Fruit fly (Drosophila melanogaster) whole organism, embryonic: ENCODE data around the gene CG8289.

Experiments
- Antp ChIP-seq: fragments of 200-800 bp; sonication (Bioruptor generic); optimal IDR thresholded peaks from 3 replicates; lab custom pipeline; 2016; ENCODE audit warnings: missing biosample characterization, missing genetic modification characterization
- Atf-2 ChIP-seq: fragments of 200-800 bp; sonication (Bioruptor generic); optimal IDR thresholded peaks from 2 replicates; lab custom pipeline; 2016; ENCODE audit warnings: missing biosample characterization, missing genetic modification characterization
- Bdp1 ChIP-seq: fragments of 200-800 bp; sonication (Bioruptor generic); optimal IDR thresholded peaks from 3 replicates; lab custom pipeline; 2016; ENCODE audit warnings: missing biosample characterization, missing genetic modification characterization
- CG10565 ChIP-seq: fragments of 200-800 bp; sonication (Bioruptor generic); optimal IDR thresholded peaks from 3 replicates; lab custom pipeline; 2016; ENCODE audit warnings: missing biosample characterization, mild to moderate bottlenecking, missing genetic modification characterization
- CG11398 ChIP-seq: fragments of 200-800 bp; sonication (Bioruptor generic); optimal IDR thresholded peaks from 2 replicates; lab custom pipeline; 2016; ENCODE audit warnings: missing biosample characterization, missing genetic modification characterization
- CG12104 ChIP-seq: fragments of 200-800 bp; sonication (Bioruptor generic); optimal IDR thresholded peaks from 3 replicates; lab custom pipeline; 2016; ENCODE audit warnings: missing biosample characterization, missing genetic modification characterization
- CG12299 ChIP-seq: fragments of 200-800 bp; sonication (Bioruptor generic); optimal IDR thresholded peaks from 2 replicates; lab custom pipeline; 2018; ENCODE audit warnings: missing biosample characterization, mild to moderate bottlenecking, missing genetic modification characterization
- CG14441 ChIP-seq: fragments of 200-800 bp; sonication (Bioruptor generic); IDR thresholded peaks from 2 replicates; pipeline ENCODE4 v1.3.6; 2022; ENCODE audit warnings: missing biosample characterization, missing genetic modification characterization
- CG14860 ChIP-seq: fragments of 200-800 bp; sonication (Bioruptor generic); IDR thresholded peaks from 3 replicates; pipeline ENCODE4 v1.3.6; 2022; ENCODE audit warnings: missing biosample characterization, missing genetic modification characterization; ENCODE audit not compliant: partially characterized antibody
- CG16779 ChIP-seq: fragments of 200-800 bp; sonication (Bioruptor generic); IDR thresholded peaks from 2 replicates; pipeline ENCODE4 v1.3.6; 2022; ENCODE audit warnings: missing biosample characterization, missing genetic modification characterization
- CG2712 ChIP-seq: fragments of 200-800 bp; optimal IDR thresholded peaks from 3 replicates; lab custom pipeline; 2019; ENCODE audit warnings: missing biosample characterization, mild to moderate bottlenecking, missing genetic modification characterization, moderate library complexity
- CG30431 ChIP-seq: fragments of 200-800 bp; sonication (Bioruptor generic); optimal IDR thresholded peaks from 2 replicates; lab custom pipeline; 2017; ENCODE audit warnings: missing biosample characterization, missing genetic modification characterization
- CG3065 ChIP-seq: fragments of 200-800 bp; sonication (Bioruptor generic); optimal IDR thresholded peaks from 2 replicates; lab custom pipeline; 2016; ENCODE audit warnings: missing biosample characterization, missing genetic modification characterization
- CG34376 ChIP-seq: fragments of 200-800 bp; sonication (Bioruptor generic); optimal IDR thresholded peaks from 2 replicates; lab custom pipeline; 2018; ENCODE audit warnings: missing biosample characterization, mild to moderate bottlenecking, missing genetic modification characterization
- CG3726 ChIP-seq: fragments of 200-800 bp; sonication (Bioruptor generic); IDR thresholded peaks from 3 replicates; pipeline ENCODE4, ENCODE4 v1.3.6; 2022; ENCODE audit warnings: missing biosample characterization, missing genetic modification characterization
- CG3847 ChIP-seq: fragments of 200-800 bp; sonication (Bioruptor generic); IDR thresholded peaks from 2 replicates; pipeline ENCODE4 v1.3.6; 2022; ENCODE audit warnings: missing biosample characterization, missing genetic modification characterization
- CG4707 ChIP-seq: fragments of 200-800 bp; sonication (Bioruptor generic); optimal IDR thresholded peaks from 2 replicates; lab custom pipeline; 2018; ENCODE audit warnings: missing biosample characterization, mild to moderate bottlenecking, missing genetic modification characterization, moderate library complexity
- CG6683 ChIP-seq: fragments of 200-800 bp; sonication (Bioruptor generic); optimal IDR thresholded peaks from 2 replicates; lab custom pipeline; 2017; ENCODE audit warnings: missing biosample characterization, mild to moderate bottlenecking, missing genetic modification characterization, missing genetic modification reagents
- CG6813 ChIP-seq: fragments of 200-800 bp; sonication (Bioruptor generic); optimal IDR thresholded peaks from 2 replicates; lab custom pipeline; 2017; ENCODE audit warnings: missing biosample characterization, missing genetic modification characterization, mild to moderate bottlenecking, moderate library complexity, missing genetic modification reagents
- CG9817 ChIP-seq: fragments of 200-800 bp; sonication (Bioruptor generic); optimal IDR thresholded peaks from 2 replicates; lab custom pipeline; 2018; ENCODE audit warnings: missing biosample characterization, mild to moderate bottlenecking, missing genetic modification characterization, moderate library complexity
- Chrac-16 ChIP-seq: fragments of 200-800 bp; sonication (Bioruptor generic); optimal IDR thresholded peaks from 3 replicates; lab custom pipeline; 2016; ENCODE audit warnings: missing biosample characterization, missing genetic modification characterization
- CrebB ChIP-seq: fragments of 200-800 bp; sonication (Bioruptor generic); optimal IDR thresholded peaks from 3 replicates; lab custom pipeline; 2018; ENCODE audit warnings: missing biosample characterization, mild to moderate bottlenecking, missing genetic modification characterization
- Dfd ChIP-seq, 2 experiments: fragments of >200 bp; optimal IDR thresholded peaks; 2 replicates each; lab custom pipeline; 2017; ENCODE audit warnings: missing biosample characterization in 2 of 2, missing genetic modification characterization in 2 of 2
- Lhr ChIP-seq: fragments of 200-800 bp; sonication (Bioruptor generic); optimal IDR thresholded peaks from 3 replicates; lab custom pipeline; 2017; ENCODE audit warnings: mild to moderate bottlenecking, missing biosample characterization, missing genetic modification reagents, missing genetic modification characterization
- Max ChIP-seq: fragments of 200-800 bp; sonication (Bioruptor generic); optimal IDR thresholded peaks from 2 replicates; lab custom pipeline; 2016; ENCODE audit warnings: missing biosample characterization, mild to moderate bottlenecking, missing genetic modification characterization
- Mes4 ChIP-seq: fragments of 200-800 bp; sonication (Bioruptor generic); optimal IDR thresholded peaks from 2 replicates; lab custom pipeline; 2016; ENCODE audit warnings: missing biosample characterization, missing genetic modification characterization
- Nf-YB ChIP-seq: fragments of 200-800 bp; sonication (Bioruptor generic); optimal IDR thresholded peaks from 3 replicates; lab custom pipeline; 2019; ENCODE audit warnings: missing biosample characterization, mild to moderate bottlenecking, missing genetic modification characterization, moderate library complexity
- Oaz ChIP-seq: fragments of 200-800 bp; sonication (Bioruptor generic); IDR thresholded peaks from 2 replicates; pipeline ENCODE4 v1.3.6; 2022; ENCODE audit warnings: missing biosample characterization, missing genetic modification characterization
- Side ChIP-seq: fragments of 200-800 bp; sonication (Bioruptor generic); optimal IDR thresholded peaks from 2 replicates; lab custom pipeline; 2016; ENCODE audit warnings: missing biosample characterization, missing genetic modification characterization
- Sin3A ChIP-seq: fragments of >200 bp; optimal IDR thresholded peaks from 2 replicates; lab custom pipeline; 2018
- Sox100B ChIP-seq: fragments of 200-800 bp; sonication (Bioruptor generic); optimal IDR thresholded peaks from 3 replicates; lab custom pipeline; 2018; ENCODE audit warnings: missing biosample characterization, mild to moderate bottlenecking, missing genetic modification characterization
- TFAM ChIP-seq: fragments of 200-800 bp; sonication (Bioruptor generic); optimal IDR thresholded peaks from 2 replicates; lab custom pipeline; 2017; ENCODE audit warnings: missing biosample characterization, missing genetic modification characterization, inconsistent platforms
- Taf1 ChIP-seq: fragments of 200-800 bp; sonication (Bioruptor generic); IDR thresholded peaks from 2 replicates; pipeline ENCODE4 v1.3.6; 2022; ENCODE audit warnings: missing biosample characterization, missing genetic modification characterization
- amos ChIP-seq: fragments of 200-800 bp; sonication (Bioruptor generic); IDR thresholded peaks from 2 replicates; pipeline ENCODE4 v1.3.6; 2022; ENCODE audit warnings: missing biosample characterization, missing genetic modification characterization; ENCODE audit not compliant: partially characterized antibody
- az2 ChIP-seq: fragments of 200-800 bp; sonication (Bioruptor generic); optimal IDR thresholded peaks from 3 replicates; lab custom pipeline; 2016; ENCODE audit warnings: missing biosample characterization, missing genetic modification characterization
- dati ChIP-seq: fragments of 200-800 bp; sonication (Bioruptor generic); IDR thresholded peaks from 2 replicates; pipeline ENCODE4 v1.3.6; 2022; ENCODE audit warnings: missing biosample characterization, missing genetic modification characterization
- dysf ChIP-seq: fragments of 200-800 bp; sonication (Bioruptor generic); IDR thresholded peaks from 3 replicates; pipeline ENCODE4 v1.3.6; 2022; ENCODE audit warnings: missing biosample characterization, missing genetic modification characterization
- esg ChIP-seq: fragments of 200-800 bp; sonication (Bioruptor generic); conservative IDR thresholded peaks from 2 replicates; pipeline ENCODE4 v1.3.6; 2022; ENCODE audit warnings: missing biosample characterization, missing genetic modification characterization
- gt ChIP-seq: fragments of 200-800 bp; sonication (Bioruptor generic); IDR thresholded peaks from 2 replicates; pipeline ENCODE4 v1.3.6; 2022; ENCODE audit warnings: missing biosample characterization, missing genetic modification characterization
- jumu ChIP-seq: fragments of 200-800 bp; sonication (Bioruptor generic); optimal IDR thresholded peaks from 3 replicates; lab custom pipeline; 2016; ENCODE audit warnings: missing biosample characterization, missing genetic modification characterization
- ken ChIP-seq: fragments of 200-800 bp; sonication (Bioruptor generic); IDR thresholded peaks from 3 replicates; pipeline ENCODE4 v1.3.6; 2022; ENCODE audit warnings: missing biosample characterization, missing genetic modification characterization
- kni ChIP-seq: fragments of 200-800 bp; sonication (Bioruptor generic); optimal IDR thresholded peaks from 3 replicates; lab custom pipeline; 2017; ENCODE audit warnings: mild to moderate bottlenecking, missing biosample characterization, missing genetic modification reagents, missing genetic modification characterization
- lola ChIP-seq, 3 experiments: fragments of >200 bp in 2 of 3; fragments of 200-800 bp in 1 of 3; sonication (Bioruptor generic) in 1 of 3; optimal IDR thresholded peaks; 2 replicates each; lab custom pipeline; 2017 to 2019; ENCODE audit warnings: missing biosample characterization in 3 of 3, missing genetic modification characterization in 3 of 3, mild to moderate bottlenecking in 1 of 3, moderate library complexity in 1 of 3
- pan ChIP-seq, 4 experiments: fragments of >200 bp in 3 of 4; fragments of 200-800 bp in 1 of 4; sonication (Bioruptor generic) in 1 of 4; optimal IDR thresholded peaks in 3 of 4; IDR thresholded peaks in 1 of 4; 2 replicates each; pipeline versions ENCODE4 v1.3.6 to Lab custom; 2017 to 2022; ENCODE audit warnings: missing biosample characterization in 2 of 4, missing genetic modification characterization in 2 of 4, mixed read lengths in 1 of 4
- psq ChIP-seq: fragments of 200-800 bp; sonication (Bioruptor generic); optimal IDR thresholded peaks from 2 replicates; lab custom pipeline; 2017; ENCODE audit warnings: missing biosample characterization, missing genetic modification characterization
- slbo ChIP-seq: fragments of 200-800 bp; sonication (Bioruptor generic); IDR thresholded peaks from 2 replicates; pipeline ENCODE4 v1.3.6; 2022; ENCODE audit warnings: missing biosample characterization, missing genetic modification characterization
- slou ChIP-seq: fragments of 200-800 bp; sonication (Bioruptor generic); optimal IDR thresholded peaks from 3 replicates; lab custom pipeline; 2016; ENCODE audit warnings: missing biosample characterization, missing genetic modification characterization
- trh ChIP-seq: fragments of 200-800 bp; sonication (Bioruptor generic); optimal IDR thresholded peaks from 2 replicates; lab custom pipeline; 2016; ENCODE audit warnings: missing biosample characterization, missing genetic modification characterization
- zen2 ChIP-seq: fragments of 200-800 bp; sonication (Bioruptor generic); IDR thresholded peaks from 3 replicates; pipeline ENCODE4 v1.3.6; 2022; ENCODE audit warnings: missing biosample characterization, missing genetic modification characterization; ENCODE audit not compliant: partially characterized antibody

Gene CG8289

dm6 chrX:17682745-17683505, 47.1 kb upstream of the CG8289 start (continued):
- no peak for TF ChIP-seq pan (optimal IDR thresholded peaks at IDR 0.05; lab: Kevin White, UChicago)
- peak in 1 of 2 experiments; percentile 86 for TF ChIP-seq pan (GFP tag; optimal IDR thresholded peaks at IDR 0.05 in 1 of 2, IDR thresholded peaks at IDR 0.05 in 1 of 2)
- TF ChIP-seq Sin3A (lab: Kevin White, UChicago): no peak
- peak; percentile 26 for TF ChIP-seq Max
- peak; percentile 76 for TF ChIP-seq Oaz (GFP tag; lab: Robert Waterston, UW)
- peak; percentile 90 for TF ChIP-seq ken (GFP tag; lab: Robert Waterston, UW)
- TF ChIP-seq zen2 (GFP tag; lab: Robert Waterston, UW): no peak
- TF ChIP-seq Dfd (GFP tag; optimal IDR thresholded peaks at IDR 0.05; lab: Kevin White, UChicago): no peak
- peak; percentile 16 for TF ChIP-seq CG6683 (GFP tag; lab: Kevin White, UChicago)
- TF ChIP-seq CG3065 (GFP tag; lab: Kevin White, UChicago): no peak
- TF ChIP-seq slou (GFP tag; lab: Kevin White, UChicago): no peak
- peak; percentile 83 for TF ChIP-seq dysf (GFP tag; lab: Robert Waterston, UW)
- peak; percentile 51; the same call in 1 of the 2 replicates for TF ChIP-seq dati
- peak; percentile 18 for TF ChIP-seq Antp (GFP tag; lab: Kevin White, UChicago)
- TF ChIP-seq Chrac-16 (GFP tag; lab: Kevin White, UChicago): peak; percentile 31
- TF ChIP-seq CrebB (tag; lab: Kevin White, UChicago): no peak
- TF ChIP-seq slbo: peak; percentile 73
- TF ChIP-seq CG16779 (GFP tag; lab: Robert Waterston, UW): no peak
- TF ChIP-seq Lhr: no peak
- peak; percentile 59 for TF ChIP-seq gt (GFP tag; lab: Robert Waterston, UW)
- no peak for TF ChIP-seq Mes4
- TF ChIP-seq Atf-2: no peak
- no peak for TF ChIP-seq kni
- TF ChIP-seq CG11398 (GFP tag; lab: Kevin White, UChicago): no peak
- no peak; the same call in 1 of the 2 replicates for TF ChIP-seq amos (GFP tag; lab: Robert Waterston, UW)
- no peak for TF ChIP-seq TFAM (GFP tag; lab: Kevin White, UChicago)
- TF ChIP-seq lola (GFP tag; optimal IDR thresholded peaks at IDR 0.05; lab: Kevin White, UChicago): peak in 1 of 3 experiments; percentile 42
- TF ChIP-seq CG30431: peak; percentile 0
- peak; percentile 19 for TF ChIP-seq Nf-YB (GFP tag; lab: Kevin White, UChicago)
- peak; percentile 61 for TF ChIP-seq az2
- no peak for TF ChIP-seq CG12299 (tag; lab: Kevin White, UChicago)
- 0 out of 2 replicates have a peak, but pooled peaks have one; percentile 17 for TF ChIP-seq Taf1 (GFP tag; lab: Robert Waterston, UW)
- peak; percentile 65 for TF ChIP-seq CG2712 (tag; lab: Kevin White, UChicago)
- peak; percentile 81 for TF ChIP-seq esg (GFP tag; lab: Robert Waterston, UW)
- TF ChIP-seq CG9817 (tag; lab: Kevin White, UChicago): no peak
- TF ChIP-seq CG3726 (GFP tag; lab: Robert Waterston, UW): peak; percentile 68; the same call in 2 of the 3 replicates
- TF ChIP-seq trh (GFP tag; lab: Kevin White, UChicago): no peak
- no peak for TF ChIP-seq Side (GFP tag; lab: Kevin White, UChicago)
- no peak for TF ChIP-seq CG10565
- peak; percentile 38 for TF ChIP-seq CG3847 (GFP tag; lab: Robert Waterston, UW)
- TF ChIP-seq CG34376 (GFP tag; lab: Kevin White, UChicago): no peak
- TF ChIP-seq CG6813 (GFP tag; lab: Kevin White, UChicago): peak; percentile 55
- peak; percentile 82 for TF ChIP-seq CG14441
- no peak for TF ChIP-seq Bdp1 (GFP tag; lab: Kevin White, UChicago)
- TF ChIP-seq jumu (GFP tag; lab: Kevin White, UChicago): no peak
- TF ChIP-seq psq (GFP tag; lab: Kevin White, UChicago): peak; percentile 5
- peak; percentile 26 for TF ChIP-seq CG4707 (GFP tag; lab: Kevin White, UChicago)
- peak; percentile 65 for TF ChIP-seq Sox100B
- peak; percentile 52 for TF ChIP-seq CG12104 (GFP tag; lab: Kevin White, UChicago)
- TF ChIP-seq CG14860 (GFP tag; lab: Robert Waterston, UW): no peak
